Fruit fly (Drosophila melanogaster): ENCODE results near the gene CG32022.

The CG32022 gene

DNA sequence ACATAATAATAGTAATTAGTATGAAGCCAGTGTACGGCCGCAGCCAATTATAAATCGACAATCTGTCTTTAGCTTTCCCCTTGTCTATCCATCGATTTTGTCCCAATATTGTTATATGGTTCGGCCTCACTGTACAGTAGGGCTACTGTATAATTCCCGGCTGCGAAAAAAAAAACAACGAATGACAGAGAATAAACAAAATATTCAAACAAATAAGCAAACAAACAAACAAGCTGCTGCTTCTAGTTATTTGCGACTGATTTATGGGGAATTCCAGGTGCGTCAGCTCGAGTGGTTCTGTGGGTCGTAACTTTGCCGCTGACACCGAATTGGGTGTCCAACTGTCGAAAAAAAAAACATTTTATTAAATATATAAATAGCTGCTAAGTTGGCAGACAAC lies 31.4 kb downstream of the CG32022 start (continued):
- TF ChIP-seq fd3F (GFP tag; optimal IDR thresholded peaks at IDR 0.05) (peak; percentile 42), Jarid2 (GFP tag; optimal IDR thresholded peaks at IDR 0.05) (peak; percentile 29), CG13296 (GFP tag; optimal IDR thresholded peaks at IDR 0.05) (peak; percentile 78), CG7556 (GFP tag; optimal IDR thresholded peaks at IDR 0.05) (peak; percentile 31), CG7357 (GFP tag; IDR thresholded peaks at IDR 0.05) (no peak), dmrt99B (tag; optimal IDR thresholded peaks at IDR 0.05) (peak; percentile 19), so (GFP tag; IDR thresholded peaks at IDR 0.05) (0 out of 3 replicates have a peak, but pooled peaks have one; percentile 32), CG8765 (GFP tag; IDR thresholded peaks at IDR 0.05) (no peak), rib (GFP tag; IDR thresholded peaks at IDR 0.05) (peak; percentile 40; the same call in 1 of the 2 replicates), CG4282 (GFP tag; optimal IDR thresholded peaks at IDR 0.05) (no peak), row (GFP tag; IDR thresholded peaks at IDR 0.05) (no peak), CG1233 (GFP tag; optimal IDR thresholded peaks at IDR 0.05) (peak; percentile 65), CG2678 (tag; optimal IDR thresholded peaks at IDR 0.05) (peak; percentile 56), PHDP (tag; optimal IDR thresholded peaks at IDR 0.05) (peak; percentile 47), ci (GFP tag; IDR thresholded peaks at IDR 0.05) (no peak), pfk (GFP tag; optimal IDR thresholded peaks at IDR 0.05) (peak; percentile 23), Xrp1 (GFP tag; IDR thresholded peaks at IDR 0.05) (0 out of 2 replicates have a peak, but pooled peaks have one; percentile 33), Fer1 (GFP tag; optimal IDR thresholded peaks at IDR 0.05) (peak; percentile 77), Xbp1 (GFP tag; optimal IDR thresholded peaks at IDR 0.05) (no peak), CG6765 (GFP tag; optimal IDR thresholded peaks at IDR 0.05) (peak; percentile 20), CG4854 (GFP tag; optimal IDR thresholded peaks at IDR 0.05) (no peak), unpg (GFP tag; optimal IDR thresholded peaks at IDR 0.05) (peak; percentile 50), Ets65A (GFP tag) (no peak), CG15696 (tag; optimal IDR thresholded peaks at IDR 0.05) (peak; percentile 51), Pdp1 (GFP tag; optimal IDR thresholded peaks at IDR 0.05) (peak in 1 of 2 experiments; percentile 42), CG6683 (GFP tag; optimal IDR thresholded peaks at IDR 0.05) (peak; percentile 46), B-H2 (GFP tag; optimal IDR thresholded peaks at IDR 0.05) (peak; percentile 34), sug (tag; optimal IDR thresholded peaks at IDR 0.05) (peak; percentile 31), CG1603 (tag; optimal IDR thresholded peaks at IDR 0.05) (peak; percentile 14), ken (GFP tag; IDR thresholded peaks at IDR 0.05) (no peak), BtbVII (GFP tag; optimal IDR thresholded peaks at IDR 0.05) (peak; percentile 76), CG4730 (GFP tag; IDR thresholded peaks at IDR 0.05) (0 out of 2 replicates have a peak, but pooled peaks have one; percentile 13), Meics (GFP tag; optimal IDR thresholded peaks at IDR 0.05) (peak; percentile 64), CG2120 (GFP tag; optimal IDR thresholded peaks at IDR 0.05) (peak; percentile 44), tx (GFP tag; optimal IDR thresholded peaks at IDR 0.05) (no peak), Oli (tag; optimal IDR thresholded peaks at IDR 0.05) (no peak), Blimp-1 (GFP tag; optimal IDR thresholded peaks at IDR 0.05) (peak; percentile 32), slbo (GFP tag; IDR thresholded peaks at IDR 0.05) (0 out of 2 replicates have a peak, but pooled peaks have one; percentile 7), CG7839 (tag; optimal IDR thresholded peaks at IDR 0.05) (peak; percentile 19), HmgZ (tag; optimal IDR thresholded peaks at IDR 0.05) (peak; percentile 12), CG11456 (GFP tag; IDR thresholded peaks at IDR 0.05) (peak; percentile 53; the same call in 1 of the 3 replicates), ap (GFP tag; IDR thresholded peaks at IDR 0.05) (no peak), CG17802 (tag; optimal IDR thresholded peaks at IDR 0.05) (no peak), disco-r (GFP tag; optimal IDR thresholded peaks at IDR 0.05) (peak; percentile 28)
